Fruit fly (Drosophila melanogaster): ENCODE results near the gene CG43799.

- TF ChIP-seq ttk (optimal IDR thresholded peaks at IDR 0.05) (no peak), psq (optimal IDR thresholded peaks at IDR 0.05) (no peak)
Observed at dm6 chr2L:7262580-7262979, 35.0 kb downstream of the CG43799 start.

Data from Kc167 (cell line).